Worm (Caenorhabditis elegans): ENCODE data around the gene F59B2.13.

The F59B2.13 gene

DNA sequence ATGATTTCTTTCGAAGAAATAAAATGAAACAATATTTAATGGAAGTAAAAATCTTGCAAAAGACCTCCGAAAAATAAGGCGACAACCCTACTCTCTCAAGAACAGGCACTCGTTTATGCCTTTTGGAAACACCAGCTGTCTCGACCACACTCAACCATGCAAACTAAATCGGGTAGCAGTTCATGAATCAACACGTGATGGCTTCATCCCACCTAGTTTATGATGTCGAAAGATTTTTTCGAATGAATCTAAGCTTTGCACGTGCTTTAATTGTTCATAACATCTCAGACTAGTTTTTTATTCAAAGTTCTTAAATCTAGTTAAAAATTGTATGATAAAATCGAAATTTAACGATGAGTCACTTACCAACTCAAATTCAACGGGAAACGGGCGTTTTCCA lies 26.4 kb upstream of the F59B2.13 start:
- TF ChIP-seq lin-13 (GFP tag; optimal IDR thresholded peaks at IDR 0.05) (no peak), grh-1 (GFP tag; IDR thresholded peaks at IDR 0.05) (no peak), nhr-85 (tag) (peak; percentile 47), nhr-237 (tag; optimal IDR thresholded peaks at IDR 0.05) (peak; percentile 19), hlh-17 (GFP tag; optimal IDR thresholded peaks at IDR 0.05; ENCODE audit: borderline replicate concordance) (no peak), sptf-1 (tag; optimal IDR thresholded peaks at IDR 0.05) (no peak), elt-3 (tag; optimal IDR thresholded peaks at IDR 0.05) (no peak), ceh-8 (GFP tag; optimal IDR thresholded peaks at IDR 0.05) (no peak), C34B4.2 (tag; optimal IDR thresholded peaks at IDR 0.05) (peak; percentile 19), ceh-82 (tag; optimal IDR thresholded peaks at IDR 0.05) (no peak), lin-14 (GFP tag; optimal IDR thresholded peaks at IDR 0.05) (peak; percentile 3), pax-3 (tag; optimal IDR thresholded peaks at IDR 0.05) (no peak), lin-15B (tag; optimal IDR thresholded peaks at IDR 0.05) (no peak)

DNA sequence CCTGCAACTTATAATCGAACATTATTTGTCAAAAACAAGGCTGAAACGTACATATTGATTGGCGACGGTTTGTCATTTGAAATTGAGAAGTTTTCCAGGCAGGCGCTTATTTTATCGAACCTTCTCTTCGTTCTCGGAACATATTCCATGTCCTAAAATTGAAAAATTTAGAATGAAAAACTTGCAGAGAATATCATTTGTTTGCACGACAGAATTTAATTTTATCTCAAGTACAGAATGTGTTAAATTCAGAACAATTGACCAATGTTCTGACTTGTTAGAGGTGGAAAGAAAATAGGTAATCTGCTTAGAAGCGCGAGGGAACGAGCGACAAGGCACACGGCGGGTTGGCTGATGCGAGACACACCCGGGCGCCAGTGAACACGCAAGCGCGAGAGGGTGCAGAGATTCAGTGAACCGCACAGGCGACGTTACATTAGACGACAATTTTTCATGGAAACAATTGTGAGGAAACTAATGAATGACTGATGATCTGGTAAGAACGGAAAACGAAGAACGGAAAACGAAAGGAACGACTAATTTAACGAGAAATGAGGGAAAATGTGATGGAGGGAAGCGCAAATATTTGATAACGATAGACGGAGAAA lies 25.6 kb upstream of the F59B2.13 start:
- peak; percentile 72 for TF ChIP-seq snu-23 (GFP tag; optimal IDR thresholded peaks at IDR 0.05)
- TF ChIP-seq dpl-1 (GFP tag; optimal IDR thresholded peaks at IDR 0.05): no peak
- peak; percentile 31 for TF ChIP-seq blmp-1 (tag; optimal IDR thresholded peaks at IDR 0.05)
- TF ChIP-seq lin-13 (GFP tag; optimal IDR thresholded peaks at IDR 0.05): peak; percentile 17
- TF ChIP-seq aly-2 (tag; optimal IDR thresholded peaks at IDR 0.05): peak; percentile 7
- TF ChIP-seq nhr-71 (tag; optimal IDR thresholded peaks at IDR 0.05): peak; percentile 58
- TF ChIP-seq efl-1 (optimal IDR thresholded peaks at IDR 0.05): peak; percentile 49 to 50
- TF ChIP-seq efl-1 (GFP tag; optimal IDR thresholded peaks at IDR 0.05 in 1 of 2): peak in 1 of 2 experiments; percentile 87
- no peak for TF ChIP-seq irx-1 (tag; optimal IDR thresholded peaks at IDR 0.05)
- peak; percentile 60 for TF ChIP-seq F16B12.6 (tag; optimal IDR thresholded peaks at IDR 0.05)
- peak; percentile 30 for TF ChIP-seq swsn-7 (tag; optimal IDR thresholded peaks at IDR 0.05)
- no peak for TF ChIP-seq ceh-8 (GFP tag; optimal IDR thresholded peaks at IDR 0.05)
- peak; percentile 49 for TF ChIP-seq xbp-1 (tag; optimal IDR thresholded peaks at IDR 0.05)
- peak; percentile 52 for TF ChIP-seq mep-1 (tag; optimal IDR thresholded peaks at IDR 0.05)
- TF ChIP-seq fkh-10 (GFP tag; optimal IDR thresholded peaks at IDR 0.05): no peak
- TF ChIP-seq ceh-88 (GFP tag; IDR thresholded peaks at IDR 0.05): peak; percentile 41; the same call in 1 of the 2 replicates
- TF ChIP-seq sox-4 (tag; optimal IDR thresholded peaks at IDR 0.05): no peak
- TF ChIP-seq C16A3.4 (tag; optimal IDR thresholded peaks at IDR 0.05): no peak
- TF ChIP-seq ceh-90 (tag; optimal IDR thresholded peaks at IDR 0.05): no peak
- TF ChIP-seq fos-1 (tag; optimal IDR thresholded peaks at IDR 0.05): no peak
- TF ChIP-seq nhr-237 (tag; optimal IDR thresholded peaks at IDR 0.05): no peak
- no peak for TF ChIP-seq lin-39 (tag; optimal IDR thresholded peaks at IDR 0.05)
- TF ChIP-seq fkh-8 (tag; optimal IDR thresholded peaks at IDR 0.05): peak; percentile 66
- TF ChIP-seq hpl-2 (GFP tag; optimal IDR thresholded peaks at IDR 0.05): no peak
- TF ChIP-seq Y116A8C.19 (tag; optimal IDR thresholded peaks at IDR 0.05; ENCODE audit: borderline replicate concordance): no peak
- no peak for TF ChIP-seq vab-15 (tag; optimal IDR thresholded peaks at IDR 0.05)
- peak; percentile 34 to 47 for TF ChIP-seq lsy-2 (tag; optimal IDR thresholded peaks at IDR 0.05)
- TF ChIP-seq nhr-47 (tag; optimal IDR thresholded peaks at IDR 0.05): peak; percentile 39
- no peak for TF ChIP-seq nhr-11 (tag; optimal IDR thresholded peaks at IDR 0.05)
- TF ChIP-seq lin-14 (GFP tag; optimal IDR thresholded peaks at IDR 0.05): peak; percentile 67
- TF ChIP-seq lir-3 (tag; optimal IDR thresholded peaks at IDR 0.05; ENCODE audit: poor library complexity): no peak
- no peak for TF ChIP-seq pax-3 (tag; optimal IDR thresholded peaks at IDR 0.05)
- no peak for TF ChIP-seq ztf-11 (tag; optimal IDR thresholded peaks at IDR 0.05)
- TF ChIP-seq mab-9 (GFP tag; IDR thresholded peaks at IDR 0.05): peak; percentile 62
- TF ChIP-seq nhr-85 (tag): no peak
- TF ChIP-seq skn-1 (tag; optimal IDR thresholded peaks at IDR 0.05): peak; percentile 50
- no peak for TF ChIP-seq nhr-84 (tag; optimal IDR thresholded peaks at IDR 0.05)
- TF ChIP-seq egl-27 (tag; optimal IDR thresholded peaks at IDR 0.05): no peak
- no peak for TF ChIP-seq unc-62 (GFP tag; optimal IDR thresholded peaks at IDR 0.05)
- TF ChIP-seq egl-13 (tag; optimal IDR thresholded peaks at IDR 0.05): peak; percentile 23
- no peak for TF ChIP-seq elt-3 (tag; optimal IDR thresholded peaks at IDR 0.05)
- no peak for TF ChIP-seq C34B4.2 (tag; optimal IDR thresholded peaks at IDR 0.05)
- peak; percentile 6 for TF ChIP-seq pag-3 (tag; optimal IDR thresholded peaks at IDR 0.05; ENCODE audit: borderline replicate concordance, insufficient read depth)
- TF ChIP-seq isw-1 (GFP tag; IDR thresholded peaks at IDR 0.05): no peak
